Worm (Caenorhabditis elegans) whole organism, L3 larva: ENCODE measurements around the gene faah-4.

ENCODE experiments used
- ceh-82 ChIP-seq: fragments of 150-350 bp; optimal IDR thresholded peaks from 2 replicates; lab custom pipeline; 2014; ENCODE audit warnings: missing biosample characterization, missing genetic modification characterization
- eor-1 ChIP-seq, 2 experiments: fragments of 150-350 bp; optimal IDR thresholded peaks; 2 replicates each; lab custom pipeline; 2014 to 2018; ENCODE audit warnings: missing biosample characterization in 2 of 2, missing genetic modification characterization in 2 of 2
- fos-1 ChIP-seq: fragments of 150-350 bp; optimal IDR thresholded peaks from 2 replicates; lab custom pipeline; 2014; ENCODE audit warnings: missing biosample characterization, missing genetic modification characterization
- lin-39 ChIP-seq: fragments of 150-350 bp; optimal IDR thresholded peaks from 2 replicates; lab custom pipeline; 2018; ENCODE audit warnings: missing biosample characterization, missing genetic modification reagents, missing genetic modification characterization
- nhr-12 ChIP-seq: fragments of 150-350 bp; optimal IDR thresholded peaks from 2 replicates; lab custom pipeline; 2014; ENCODE audit warnings: missing biosample characterization, missing genetic modification characterization
- nhr-76 ChIP-seq: fragments of 150-350 bp; sonication (generic microtip); optimal IDR thresholded peaks from 5 replicates; lab custom pipeline; 2014; ENCODE audit warnings: missing biosample characterization, missing genetic modification characterization
- nhr-77 ChIP-seq: fragments of 150-350 bp; optimal IDR thresholded peaks from 2 replicates; lab custom pipeline; 2014; ENCODE audit warnings: missing biosample characterization, missing genetic modification characterization
- unc-62 ChIP-seq: fragments of 150-350 bp; sonication (generic microtip); optimal IDR thresholded peaks from 4 replicates; lab custom pipeline; 2014; ENCODE audit warnings: missing biosample characterization, missing genetic modification reagents, missing genetic modification characterization
- zag-1 ChIP-seq: fragments of 150-350 bp; optimal IDR thresholded peaks from 2 replicates; lab custom pipeline; 2014; ENCODE audit warnings: missing biosample characterization, missing genetic modification characterization

ce11 chrIII:11900022-11900421 lies 9.7 kb downstream of the faah-4 start:
- no peak for TF ChIP-seq unc-62
- no peak for TF ChIP-seq nhr-76
- TF ChIP-seq zag-1 (tag; lab: Kevin White, UChicago), result no peak
- TF ChIP-seq lin-39 (tag; lab: Kevin White, UChicago), result no peak
- TF ChIP-seq eor-1 (tag; optimal IDR thresholded peaks at IDR 0.05; lab: Kevin White, UChicago), result no peak
- TF ChIP-seq nhr-77, result no peak
- TF ChIP-seq nhr-12 (tag; lab: Kevin White, UChicago), result no peak
- TF ChIP-seq fos-1 (tag; lab: Kevin White, UChicago), result no peak
- no peak for TF ChIP-seq ceh-82 (tag; lab: Kevin White, UChicago)
